Fruit fly (Drosophila melanogaster): ENCODE measurements around the gene Mesh1.

Mesh1 gene

DNA sequence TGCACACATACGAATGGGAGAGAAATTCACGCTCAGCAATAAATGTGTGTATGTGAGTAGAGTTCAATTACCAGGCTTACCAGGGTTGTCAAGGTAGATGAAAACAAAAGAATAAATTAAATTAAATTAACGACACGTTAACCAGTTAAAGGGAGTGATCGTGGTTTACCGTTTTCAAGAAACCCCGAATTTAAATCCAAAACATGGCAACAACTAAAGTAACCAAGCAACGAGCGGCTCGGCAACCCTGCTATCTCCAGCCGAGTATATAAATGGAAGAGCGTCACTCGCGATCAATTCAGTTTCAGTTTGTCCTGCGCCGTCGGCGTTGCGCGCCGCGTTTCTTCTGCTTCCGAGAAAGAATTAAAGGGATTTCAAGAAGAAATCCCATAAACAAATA lies 11.9 kb upstream of the Mesh1 start (continued):
- TF ChIP-seq Bgb (GFP tag; IDR thresholded peaks at IDR 0.05; ENCODE audit: partially characterized antibody) (0 out of 2 replicates have a peak, but pooled peaks have one; percentile 60), pan (optimal IDR thresholded peaks at IDR 0.05) (no peak), pan (GFP tag; optimal IDR thresholded peaks at IDR 0.05 in 1 of 2, IDR thresholded peaks at IDR 0.05 in 1 of 2) (peak in 1 of 2 experiments; percentile 99), CG4730 (GFP tag; IDR thresholded peaks at IDR 0.05) (peak; percentile 98), CG4282 (GFP tag; optimal IDR thresholded peaks at IDR 0.05) (peak; percentile 98), corto (GFP tag; optimal IDR thresholded peaks at IDR 0.05) (peak; percentile 100), CG10274 (GFP tag; optimal IDR thresholded peaks at IDR 0.05) (peak; percentile 96), Camta (GFP tag; optimal IDR thresholded peaks at IDR 0.05) (peak; percentile 99), CG9215 (GFP tag; IDR thresholded peaks at IDR 0.05) (peak; percentile 96), CG17361 (GFP tag; IDR thresholded peaks at IDR 0.05) (peak; percentile 98), sisA (GFP tag; IDR thresholded peaks at IDR 0.05) (peak; percentile 98), CG7372 (GFP tag; IDR thresholded peaks at IDR 0.05) (peak; percentile 99), cwo (GFP tag; optimal IDR thresholded peaks at IDR 0.05) (peak; percentile 98), twi (tag; optimal IDR thresholded peaks at IDR 0.05) (peak; percentile 98), aop (GFP tag; IDR thresholded peaks at IDR 0.05) (peak; percentile 98), CG31388 (GFP tag; optimal IDR thresholded peaks at IDR 0.05) (peak; percentile 98), lab (GFP tag; optimal IDR thresholded peaks at IDR 0.05) (peak; percentile 100), BEAF-32 (GFP tag; optimal IDR thresholded peaks at IDR 0.05) (peak; percentile 42), Awh (GFP tag; IDR thresholded peaks at IDR 0.05) (peak; percentile 99), CG12071 (GFP tag; optimal IDR thresholded peaks at IDR 0.05) (peak; percentile 99), CG4617 (GFP tag; optimal IDR thresholded peaks at IDR 0.05; ENCODE audit: borderline replicate concordance) (peak; percentile 99), Hand (GFP tag; optimal IDR thresholded peaks at IDR 0.05) (peak; percentile 99), fd3F (GFP tag; optimal IDR thresholded peaks at IDR 0.05) (peak; percentile 98), CG15269 (tag; optimal IDR thresholded peaks at IDR 0.05) (peak; percentile 99), CG14667 (GFP tag; IDR thresholded peaks at IDR 0.05) (peak; percentile 98), CG11093 (GFP tag; IDR thresholded peaks at IDR 0.05) (peak; percentile 98), CG15601 (tag; optimal IDR thresholded peaks at IDR 0.05) (peak; percentile 99), Mad (GFP tag; optimal IDR thresholded peaks at IDR 0.05) (peak; percentile 99), CG10321 (GFP tag; IDR thresholded peaks at IDR 0.05) (peak; percentile 90), CG13624 (GFP tag; optimal IDR thresholded peaks at IDR 0.05) (peak; percentile 99), Sry-δ (GFP tag; optimal IDR thresholded peaks at IDR 0.05) (peak; percentile 79), scrt (GFP tag; optimal IDR thresholded peaks at IDR 0.05) (peak; percentile 98), Bdp1 (GFP tag; optimal IDR thresholded peaks at IDR 0.05) (peak; percentile 95), tap (tag; optimal IDR thresholded peaks at IDR 0.05) (peak; percentile 99), CG16815 (GFP tag; optimal IDR thresholded peaks at IDR 0.05) (peak; percentile 99), NC2β (GFP tag; optimal IDR thresholded peaks at IDR 0.05) (peak; percentile 99), CG2202 (tag; optimal IDR thresholded peaks at IDR 0.05) (peak; percentile 99), Xrp1 (GFP tag; IDR thresholded peaks at IDR 0.05) (peak; percentile 100), Ptx1 (GFP tag; IDR thresholded peaks at IDR 0.05) (peak; percentile 99), CG30403 (GFP tag; optimal IDR thresholded peaks at IDR 0.05) (peak; percentile 99), CG12236 (GFP tag; optimal IDR thresholded peaks at IDR 0.05) (peak; percentile 99), Mrtf (GFP tag; IDR thresholded peaks at IDR 0.05) (peak; percentile 99), CG17568 (GFP tag; optimal IDR thresholded peaks at IDR 0.05) (peak; percentile 99), pfk (GFP tag; optimal IDR thresholded peaks at IDR 0.05) (peak; percentile 79), HLH4C (GFP tag; IDR thresholded peaks at IDR 0.05; ENCODE audit: partially characterized antibody) (peak; percentile 67), Mes4 (GFP tag; optimal IDR thresholded peaks at IDR 0.05) (peak; percentile 99), D (optimal IDR thresholded peaks at IDR 0.05) (no peak), D (GFP tag; optimal IDR thresholded peaks at IDR 0.05) (peak; percentile 99), tin (GFP tag; optimal IDR thresholded peaks at IDR 0.05) (peak; percentile 100), row (GFP tag; IDR thresholded peaks at IDR 0.05) (peak; percentile 100), Xbp1 (GFP tag; optimal IDR thresholded peaks at IDR 0.05) (peak; percentile 99)
